Fruit fly (Drosophila melanogaster): ENCODE results near the gene CG32277.
A peak's percentile ranks its signal among the peaks of the same experiment; 100 is the strongest.

Gene CG32277

dm6 chr3L:3222643-3223389 is 17.6 kb upstream of the CG32277 start, which contains the start of the genes RpL28 and eIF1 (continued):
- TF ChIP-seq stwl (tag; optimal IDR thresholded peaks at IDR 0.05): peak; percentile 60
- peak; percentile 87 for TF ChIP-seq fd3F (GFP tag; optimal IDR thresholded peaks at IDR 0.05)
- peak; percentile 94 for TF ChIP-seq Mad (GFP tag; optimal IDR thresholded peaks at IDR 0.05)
- TF ChIP-seq shn (GFP tag; optimal IDR thresholded peaks at IDR 0.05): peak; percentile 92
- TF ChIP-seq ERR (GFP tag; optimal IDR thresholded peaks at IDR 0.05): peak; percentile 60
- peak; percentile 91 for TF ChIP-seq slou (GFP tag; optimal IDR thresholded peaks at IDR 0.05)
- TF ChIP-seq YL-1 (GFP tag; optimal IDR thresholded peaks at IDR 0.05): peak; percentile 98
- peak; percentile 68 for TF ChIP-seq CG31388 (GFP tag; optimal IDR thresholded peaks at IDR 0.05)
- TF ChIP-seq Nf-YB (GFP tag; optimal IDR thresholded peaks at IDR 0.05): peak; percentile 64
- TF ChIP-seq gt (GFP tag; IDR thresholded peaks at IDR 0.05): peak; percentile 74
- peak; percentile 88 for TF ChIP-seq sug (tag; optimal IDR thresholded peaks at IDR 0.05)
- peak; percentile 31 for TF ChIP-seq gfzf (GFP tag; optimal IDR thresholded peaks at IDR 0.05)
- TF ChIP-seq Jarid2 (GFP tag; optimal IDR thresholded peaks at IDR 0.05): peak; percentile 78
- peak; percentile 89 for TF ChIP-seq fd64A (GFP tag; optimal IDR thresholded peaks at IDR 0.05)
- peak; percentile 61 for TF ChIP-seq kay (GFP tag; optimal IDR thresholded peaks at IDR 0.05)
- peak; percentile 100 for TF ChIP-seq CG2116 (GFP tag; optimal IDR thresholded peaks at IDR 0.05)
- TF ChIP-seq Kr (GFP tag; optimal IDR thresholded peaks at IDR 0.05): peak; percentile 88
- peak; percentile 99 for TF ChIP-seq Med (GFP tag)
- TF ChIP-seq CG17802 (tag; optimal IDR thresholded peaks at IDR 0.05): peak; percentile 89
- peak; percentile 56 for TF ChIP-seq gsb (GFP tag; IDR thresholded peaks at IDR 0.05)
- peak; percentile 91 for TF ChIP-seq CG1647 (GFP tag; optimal IDR thresholded peaks at IDR 0.05)
- peak; percentile 13 for TF ChIP-seq Oli (tag; optimal IDR thresholded peaks at IDR 0.05)
- TF ChIP-seq CG3726 (GFP tag; IDR thresholded peaks at IDR 0.05): peak; percentile 83; the same call in 2 of the 3 replicates
- TF ChIP-seq CG30020 (tag; optimal IDR thresholded peaks at IDR 0.05): peak; percentile 85
- peak; percentile 83 for TF ChIP-seq CG2678 (tag; optimal IDR thresholded peaks at IDR 0.05)
- peak; percentile 91 for TF ChIP-seq CG17912 (GFP tag; optimal IDR thresholded peaks at IDR 0.05)
- peak; percentile 84 for TF ChIP-seq NK7.1 (GFP tag; optimal IDR thresholded peaks at IDR 0.05)
- TF ChIP-seq B-H2 (GFP tag; optimal IDR thresholded peaks at IDR 0.05): peak; percentile 97
- peak; percentile 70 for TF ChIP-seq E2f1 (GFP tag; IDR thresholded peaks at IDR 0.05)
- TF ChIP-seq prd (optimal IDR thresholded peaks at IDR 0.05): no peak
- peak; percentile 74 for TF ChIP-seq prd (GFP tag; IDR thresholded peaks at IDR 0.05)
- TF ChIP-seq hkb (optimal IDR thresholded peaks at IDR 0.05): no peak
- peak; percentile 80 for TF ChIP-seq hkb (GFP tag; IDR thresholded peaks at IDR 0.05)
- TF ChIP-seq CG8359 (GFP tag; optimal IDR thresholded peaks at IDR 0.05; ENCODE audit: borderline replicate concordance): peak; percentile 86
- TF ChIP-seq pita (GFP tag; optimal IDR thresholded peaks at IDR 0.05): no peak
- peak; percentile 79 for TF ChIP-seq btn (GFP tag; optimal IDR thresholded peaks at IDR 0.05)
- peak; percentile 87 for TF ChIP-seq ase (GFP tag; IDR thresholded peaks at IDR 0.05)
- peak; percentile 94 for TF ChIP-seq Rx (GFP tag; IDR thresholded peaks at IDR 0.05)
- TF ChIP-seq CG10274 (GFP tag; optimal IDR thresholded peaks at IDR 0.05): peak; percentile 87
- TF ChIP-seq Mrtf (GFP tag; IDR thresholded peaks at IDR 0.05): peak; percentile 80; the same call in 2 of the 3 replicates
- TF ChIP-seq TFAM (GFP tag; optimal IDR thresholded peaks at IDR 0.05): peak; percentile 83
- TF ChIP-seq CG17328 (GFP tag; IDR thresholded peaks at IDR 0.05): peak; percentile 91
- TF ChIP-seq sr (GFP tag; IDR thresholded peaks at IDR 0.05): peak; percentile 89
- peak; percentile 91 for TF ChIP-seq CG13296 (GFP tag; optimal IDR thresholded peaks at IDR 0.05)
- peak; percentile 83 for TF ChIP-seq CG31365 (tag; optimal IDR thresholded peaks at IDR 0.05)
- TF ChIP-seq abd-A (tag; optimal IDR thresholded peaks at IDR 0.05): no peak
- peak; percentile 94 for TF ChIP-seq CG3281 (GFP tag; optimal IDR thresholded peaks at IDR 0.05)
- TF ChIP-seq Gsc (GFP tag; IDR thresholded peaks at IDR 0.05): no peak
- TF ChIP-seq salm (tag; optimal IDR thresholded peaks at IDR 0.05): peak; percentile 36
- peak in 1 of 2 experiments; percentile 42 for TF ChIP-seq tll (GFP tag; optimal IDR thresholded peaks at IDR 0.05)

Data from whole organism, embryonic.